Worm (Caenorhabditis elegans) whole organism, midembryonic: ENCODE results near the gene F15H10.8.

Experiments
- T22C8.4 ChIP-seq: fragments of 200-800 bp; sonication (Bioruptor generic); IDR thresholded peaks from 2 replicates; pipeline ENCODE4 v1.3.6; 2022; ENCODE audit warnings: missing genetic modification characterization, missing compliant biosample characterization
- tab-1 ChIP-seq: fragments of 200-800 bp; sonication (Bioruptor generic); IDR thresholded peaks from 2 replicates; pipeline ENCODE4 v1.3.6; 2022; ENCODE audit warnings: missing genetic modification characterization, missing compliant biosample characterization
- ztf-29 ChIP-seq: fragments of 200-800 bp; sonication (Bioruptor generic); IDR thresholded peaks from 2 replicates; pipeline ENCODE4 v1.3.6; 2022; ENCODE audit warnings: missing genetic modification reagents, missing genetic modification characterization, missing compliant biosample characterization

DNA sequence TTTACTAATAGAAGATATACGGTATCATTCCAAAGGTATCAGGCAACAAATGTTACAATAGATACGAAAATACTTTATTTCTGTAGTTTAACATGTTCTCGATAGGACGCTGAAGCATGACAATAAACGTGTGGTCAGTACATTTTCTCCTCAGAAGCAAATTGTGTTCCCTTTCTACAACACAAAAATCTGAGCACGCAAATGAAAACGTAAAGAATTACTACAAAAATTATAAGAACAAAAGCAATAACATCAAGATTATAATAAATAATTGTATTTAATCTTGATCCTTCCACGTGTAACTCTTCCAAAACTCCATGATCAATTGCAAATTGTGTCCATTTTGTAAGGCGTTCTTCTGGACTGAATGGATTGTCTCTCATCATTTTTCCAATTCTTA is 22.9 kb downstream of the F15H10.8 start:
- TF ChIP-seq tab-1 (GFP tag; lab: Robert Waterston, UW) (no peak), T22C8.4 (GFP tag; lab: Robert Waterston, UW) (no peak), ztf-29 (GFP tag; lab: Robert Waterston, UW) (no peak)
